Worm (Caenorhabditis elegans): ENCODE measurements around the gene mmab-1.

ce11 chrIII:4937022-4937421 lies 15.1 kb upstream of the mmab-1 start, which contains the start of gene fsn-1:
- TF ChIP-seq ama-1 (optimal IDR thresholded peaks at IDR 0.05), result no peak
- TF ChIP-seq ama-1 (GFP tag; optimal IDR thresholded peaks at IDR 0.05), result no peak
- no peak for TF ChIP-seq T07F8.4 (tag; optimal IDR thresholded peaks at IDR 0.05)
- TF ChIP-seq attf-5 (GFP tag; optimal IDR thresholded peaks at IDR 0.05), result no peak
- no peak for TF ChIP-seq B0035.1 (tag; optimal IDR thresholded peaks at IDR 0.05)
- TF ChIP-seq ztf-22 (GFP tag; optimal IDR thresholded peaks at IDR 0.05), result no peak
- TF ChIP-seq chd-7 (tag; optimal IDR thresholded peaks at IDR 0.05), result no peak
- no peak for TF ChIP-seq B0336.3 (GFP tag; IDR thresholded peaks at IDR 0.05)
- no peak for TF ChIP-seq madf-3 (GFP tag; IDR thresholded peaks at IDR 0.05)
- TF ChIP-seq ZK185.1 (tag; optimal IDR thresholded peaks at IDR 0.05; ENCODE audit: poor library complexity, severe bottlenecking), result no peak
- no peak for TF ChIP-seq pbrm-1 (GFP tag; IDR thresholded peaks at IDR 0.05)
- TF ChIP-seq sea-2 (GFP tag; IDR thresholded peaks at IDR 0.05), result no peak
- TF ChIP-seq dpl-1 (GFP tag; optimal IDR thresholded peaks at IDR 0.05), result no peak
- TF ChIP-seq unc-62 (GFP tag; optimal IDR thresholded peaks at IDR 0.05), result no peak
- no peak for TF ChIP-seq Y79H2A.3 (GFP tag; conservative IDR thresholded peaks at IDR 0.05)

All from whole organism, young adult.